Fruit fly (Drosophila melanogaster): ENCODE data around the gene Snx21.
A peak's percentile ranks its signal among the peaks of the same experiment; 100 is the strongest.

dm6 chr2L:2808038-2808699 lies 42.7 kb upstream of the Snx21 start:
- TF ChIP-seq ovo (GFP tag; optimal IDR thresholded peaks at IDR 0.05) (no peak), CG5204 (GFP tag; optimal IDR thresholded peaks at IDR 0.05) (no peak), pad (GFP tag; optimal IDR thresholded peaks at IDR 0.05) (no peak), bab1 (GFP tag; optimal IDR thresholded peaks at IDR 0.05) (peak; percentile 4), Mnt (GFP tag; optimal IDR thresholded peaks at IDR 0.05) (peak; percentile 4), CG7045 (GFP tag; optimal IDR thresholded peaks at IDR 0.05) (no peak), CG7101 (tag; optimal IDR thresholded peaks at IDR 0.05) (peak; percentile 17), CG11617 (GFP tag; optimal IDR thresholded peaks at IDR 0.05) (no peak), kay (GFP tag; ENCODE audit: borderline replicate concordance) (no peak), cic (GFP tag; optimal IDR thresholded peaks at IDR 0.05) (peak; percentile 63), tj (GFP tag; optimal IDR thresholded peaks at IDR 0.05) (no peak), CG1620 (GFP tag; optimal IDR thresholded peaks at IDR 0.05) (no peak)
